Worm (Caenorhabditis elegans) whole organism, L4 larva: ENCODE results near the gene srd-17.
A peak's percentile ranks its signal among the peaks of the same experiment; 100 is the strongest.

Experiments used
- T20F7.1 ChIP-seq: fragments of 200-800 bp; sonication (Bioruptor generic); optimal IDR thresholded peaks from 2 replicates; lab custom pipeline; 2018; ENCODE audit warnings: mild to moderate bottlenecking, missing genetic modification characterization, missing compliant biosample characterization
- T26A8.4 ChIP-seq: fragments of 200-800 bp; sonication (Bioruptor generic); IDR thresholded peaks from 2 replicates; pipeline ENCODE4 v1.3.6; 2022; ENCODE audit warnings: missing genetic modification characterization, missing compliant biosample characterization
- Y5F2A.4 ChIP-seq: fragments of 200-800 bp; sonication (Bioruptor generic); optimal IDR thresholded peaks from 2 replicates; lab custom pipeline; 2018; ENCODE audit warnings: mild to moderate bottlenecking, missing genetic modification characterization, missing compliant biosample characterization
- ZK337.2 ChIP-seq: fragments of 200-800 bp; sonication (Bioruptor generic); IDR thresholded peaks from 2 replicates; pipeline ENCODE4 v1.3.6; 2022; ENCODE audit warnings: missing genetic modification reagents, missing genetic modification characterization, missing compliant biosample characterization
- aha-1 ChIP-seq: fragments of 150-350 bp; peaks from one replicate; lab custom pipeline; 2014; ENCODE audit warnings: missing biosample characterization, missing genetic modification characterization
- arid-1 ChIP-seq: fragments of 200-800 bp; sonication (Bioruptor generic); conservative IDR thresholded peaks from 2 replicates; pipeline ENCODE4 v1.3.6; 2022; ENCODE audit warnings: missing genetic modification reagents, missing genetic modification characterization, missing compliant biosample characterization
- ceh-32 ChIP-seq: sonication (generic microtip); optimal IDR thresholded peaks from 2 replicates; lab custom pipeline; 2016; ENCODE audit warnings: mild to moderate bottlenecking, missing genetic modification characterization, missing compliant biosample characterization; ENCODE audit not compliant: poor library complexity
- ceh-44 ChIP-seq: fragments of 200-800 bp; sonication (Bioruptor generic); IDR thresholded peaks from 2 replicates; pipeline ENCODE4 v1.3.6; 2022; ENCODE audit warnings: missing genetic modification reagents, missing genetic modification characterization, missing compliant biosample characterization
- ceh-62 ChIP-seq: sonication (generic microtip); optimal IDR thresholded peaks from 2 replicates; lab custom pipeline; 2017; ENCODE audit warnings: missing biosample characterization, missing genetic modification characterization
- cey-2 ChIP-seq: sonication (generic microtip); optimal IDR thresholded peaks from 3 replicates; lab custom pipeline; 2017; ENCODE audit warnings: missing genetic modification characterization, mild to moderate bottlenecking, missing compliant biosample characterization, antibody characterized with exemption, borderline replicate concordance; ENCODE audit not compliant: insufficient read depth
- ctbp-1 ChIP-seq: fragments of 200-800 bp; sonication (Bioruptor generic); IDR thresholded peaks from 2 replicates; pipeline ENCODE4 v1.3.6; 2022; ENCODE audit warnings: missing genetic modification reagents, missing genetic modification characterization, missing compliant biosample characterization
- daf-8 ChIP-seq: fragments of 200-800 bp; sonication (Bioruptor generic); IDR thresholded peaks from 2 replicates; pipeline ENCODE4 v1.3.6; 2022; ENCODE audit warnings: missing genetic modification characterization, missing compliant biosample characterization
- dmd-6 ChIP-seq: fragments of 200-800 bp; sonication (Bioruptor generic); IDR thresholded peaks from 2 replicates; pipeline ENCODE4 v1.3.6; 2022; ENCODE audit warnings: missing genetic modification reagents, missing genetic modification characterization, missing compliant biosample characterization
- dmd-9 ChIP-seq: fragments of 200-800 bp; sonication (Bioruptor generic); IDR thresholded peaks from 2 replicates; pipeline ENCODE4 v1.3.6; 2022; ENCODE audit warnings: missing genetic modification reagents, missing genetic modification characterization, missing compliant biosample characterization
- egl-43 ChIP-seq: fragments of 200-800 bp; sonication (Bioruptor generic); IDR thresholded peaks from 2 replicates; pipeline ENCODE4 v1.3.6; 2022; ENCODE audit warnings: missing genetic modification reagents, missing genetic modification characterization, missing compliant biosample characterization
- hif-1 ChIP-seq, 2 experiments: sonication (generic microtip); optimal IDR thresholded peaks; 2 replicates each; lab custom pipeline; 2016 to 2017; ENCODE audit warnings: missing compliant biosample characterization in 2 of 2, missing genetic modification characterization in 2 of 2, missing genetic modification reagents in 2 of 2, missing genotype in 2 of 2, mild to moderate bottlenecking in 1 of 2
- hlh-30 ChIP-seq: sonication (generic microtip); optimal IDR thresholded peaks from 2 replicates; lab custom pipeline; 2017; ENCODE audit warnings: antibody characterized with exemption, mild to moderate bottlenecking, missing genetic modification characterization, missing compliant biosample characterization; ENCODE audit not compliant: insufficient read depth
- lin-1 ChIP-seq: fragments of 200-800 bp; sonication (Bioruptor generic); IDR thresholded peaks from 2 replicates; pipeline ENCODE4 v1.3.6; 2022; ENCODE audit warnings: missing genetic modification reagents, missing genetic modification characterization, missing compliant biosample characterization
- lin-13 ChIP-seq: fragments of 150-350 bp; optimal IDR thresholded peaks from 2 replicates; lab custom pipeline; 2014; ENCODE audit warnings: missing biosample characterization, missing genetic modification reagents, missing genetic modification characterization
- lin-39 ChIP-seq: fragments of 150-350 bp; optimal IDR thresholded peaks from 2 replicates; lab custom pipeline; 2014; ENCODE audit warnings: missing biosample characterization, missing genetic modification reagents, missing genetic modification characterization
- madf-5 ChIP-seq, 2 experiments: fragments of 200-800 bp; sonication (Bioruptor generic); IDR thresholded peaks; 2 replicates each; pipeline ENCODE4 v1.3.6; 2022; ENCODE audit warnings: missing compliant biosample characterization in 2 of 2, missing genetic modification characterization in 2 of 2
- mdl-1 ChIP-seq, 2 experiments: fragments of 150-350 bp in 1 of 2; sonication (generic microtip) in 1 of 2; optimal IDR thresholded peaks; 2 replicates each; lab custom pipeline; 2014 to 2017; ENCODE audit warnings: missing biosample characterization in 2 of 2, missing genetic modification characterization in 2 of 2
- mep-1 ChIP-seq: fragments of 150-350 bp; sonication (generic microtip); optimal IDR thresholded peaks from 3 replicates; lab custom pipeline; 2014; ENCODE audit warnings: missing biosample characterization, missing genetic modification characterization
- mxl-2 ChIP-seq: fragments of 200-800 bp; sonication (Bioruptor generic); conservative IDR thresholded peaks from 2 replicates; pipeline ENCODE4 v1.3.6; 2022; ENCODE audit warnings: missing genetic modification reagents, missing genetic modification characterization, missing compliant biosample characterization
- mxl-3 ChIP-seq: fragments of 200-800 bp; sonication (Bioruptor generic); optimal IDR thresholded peaks from 2 replicates; lab custom pipeline; 2018; ENCODE audit warnings: mild to moderate bottlenecking, missing genetic modification characterization, missing compliant biosample characterization
- nhr-102 ChIP-seq: sonication (generic microtip); optimal IDR thresholded peaks from 2 replicates; lab custom pipeline; 2016; ENCODE audit warnings: mild to moderate bottlenecking, missing genetic modification characterization, moderate library complexity, missing compliant biosample characterization
- nhr-237 ChIP-seq: sonication (generic microtip); optimal IDR thresholded peaks from 2 replicates; lab custom pipeline; 2017; ENCODE audit warnings: missing biosample characterization, missing genetic modification characterization
- nhr-28 ChIP-seq: fragments of 150-350 bp; optimal IDR thresholded peaks from 2 replicates; lab custom pipeline; 2014; ENCODE audit warnings: missing biosample characterization, missing genetic modification characterization
- nhr-6 ChIP-seq: fragments of 150-350 bp; optimal IDR thresholded peaks from 2 replicates; lab custom pipeline; 2014; ENCODE audit warnings: missing biosample characterization, missing genetic modification characterization
- nhr-76 ChIP-seq: fragments of 150-350 bp; optimal IDR thresholded peaks from 2 replicates; lab custom pipeline; 2014; ENCODE audit warnings: missing biosample characterization, missing genetic modification characterization
- nhr-77 ChIP-seq: fragments of 150-350 bp; optimal IDR thresholded peaks from 2 replicates; lab custom pipeline; 2014; ENCODE audit warnings: missing biosample characterization, missing genetic modification characterization
- php-3 ChIP-seq: fragments of 200-800 bp; sonication (Bioruptor generic); IDR thresholded peaks from 2 replicates; pipeline ENCODE4 v1.3.6; 2022; ENCODE audit warnings: missing genetic modification reagents, missing genetic modification characterization, missing compliant biosample characterization
- pqm-1 ChIP-seq: sonication (generic microtip); optimal IDR thresholded peaks from 2 replicates; lab custom pipeline; 2017; ENCODE audit warnings: missing biosample characterization, missing genetic modification characterization
- saeg-2 ChIP-seq: fragments of 200-800 bp; sonication (Bioruptor generic); IDR thresholded peaks from 2 replicates; pipeline ENCODE4 v1.3.6; 2022; ENCODE audit warnings: missing genetic modification reagents, missing genetic modification characterization, missing compliant biosample characterization
- sdz-12 ChIP-seq: fragments of 200-800 bp; sonication (Bioruptor generic); optimal IDR thresholded peaks from 2 replicates; lab custom pipeline; 2018; ENCODE audit warnings: mild to moderate bottlenecking, missing genetic modification characterization, missing compliant biosample characterization
- snpc-4 ChIP-seq: fragments of 150-350 bp; optimal IDR thresholded peaks from 2 replicates; lab custom pipeline; 2014; ENCODE audit warnings: missing biosample characterization, missing genetic modification characterization
- unc-39 ChIP-seq: sonication (generic microtip); optimal IDR thresholded peaks from 2 replicates; lab custom pipeline; 2017; ENCODE audit warnings: missing biosample characterization, missing genetic modification characterization
- unc-62 ChIP-seq, 3 experiments: fragments of 150-350 bp in 1 of 3; sonication (generic microtip); optimal IDR thresholded peaks in 2 of 3; peaks in 1 of 3; 1 replicate in 1 of 3; 2 replicates in 2 of 3; lab custom pipeline; 2014 to 2017; ENCODE audit warnings: missing biosample characterization in 3 of 3, missing genetic modification characterization in 3 of 3, missing genetic modification reagents in 3 of 3, missing genotype in 1 of 3
- zip-2 ChIP-seq: fragments of 150-350 bp; optimal IDR thresholded peaks from 2 replicates; lab custom pipeline; 2014; ENCODE audit warnings: missing biosample characterization, missing genetic modification characterization
- ztf-11 ChIP-seq: fragments of 150-350 bp; optimal IDR thresholded peaks from 2 replicates; lab custom pipeline; 2014; ENCODE audit warnings: missing biosample characterization, missing genetic modification characterization

srd-17 gene

DNA sequence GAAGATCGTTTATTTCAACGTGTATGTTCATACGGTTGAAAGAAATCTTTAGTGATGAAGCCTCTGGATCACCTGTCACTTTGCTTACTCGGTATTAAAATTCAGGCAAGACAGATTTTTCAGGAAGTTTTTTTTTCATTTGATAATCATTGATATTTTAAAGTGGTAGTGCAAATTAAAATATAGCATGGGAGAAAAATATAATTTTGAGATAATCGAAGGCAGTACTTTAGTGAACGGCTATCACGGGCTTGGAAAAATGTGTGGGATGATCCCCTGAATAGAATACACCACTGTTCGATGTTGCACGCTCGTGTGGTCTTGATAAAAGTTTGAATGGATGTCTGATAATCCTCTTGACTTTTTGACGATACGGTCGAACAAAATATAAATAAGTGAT is 5.1 kb downstream of the srd-17 start:
- TF ChIP-seq unc-62 (GFP tag; optimal IDR thresholded peaks at IDR 0.05 in 1 of 2; lab: Kevin White, UChicago), result peak in 1 of 2 experiments; percentile 96
- TF ChIP-seq unc-62 (tag; optimal IDR thresholded peaks at IDR 0.05; lab: Kevin White, UChicago), result no peak
- TF ChIP-seq mxl-3, result no peak
- no peak for TF ChIP-seq hlh-30 (tag; lab: Kevin White, UChicago)
- no peak for TF ChIP-seq dmd-9 (GFP tag; lab: Robert Waterston, UW)
- TF ChIP-seq ZK337.2 (GFP tag; lab: Robert Waterston, UW), result no peak
- TF ChIP-seq nhr-102, result no peak
- TF ChIP-seq, all 104 proteins: peak for 1

DNA sequence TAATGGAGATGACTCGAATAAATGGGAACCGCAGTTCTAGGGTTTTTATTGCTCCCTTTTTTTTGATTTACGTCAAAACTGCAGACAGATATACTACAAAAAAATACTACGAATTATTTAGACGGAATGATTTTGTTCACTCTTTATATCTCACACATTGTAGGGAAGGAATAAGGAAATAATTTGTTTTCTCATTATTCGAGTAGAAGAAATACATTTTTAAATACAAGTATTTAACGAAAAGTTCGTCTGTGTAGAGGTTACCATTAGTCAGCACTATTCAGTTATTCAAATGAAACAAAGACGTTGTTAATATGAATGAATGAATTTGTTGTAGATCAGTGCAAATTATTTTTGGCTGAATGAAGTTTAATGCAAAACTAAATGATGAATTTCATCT is 5.8 kb downstream of the srd-17 start, which contains the start of gene srd-18:
TSS of gene srd-18 (minus strand) at position 101 of the 400 bp plus-strand sequence.
- TF ChIP-seq T26A8.4 (GFP tag; lab: Robert Waterston, UW) (no peak), lin-39 (no peak), daf-8 (GFP tag; lab: Robert Waterston, UW) (no peak), sdz-12 (no peak), nhr-237 (tag; lab: Kevin White, UChicago) (no peak), ceh-32 (tag; lab: Kevin White, UChicago) (no peak), snpc-4 (tag; lab: Kevin White, UChicago) (no peak)

DNA sequence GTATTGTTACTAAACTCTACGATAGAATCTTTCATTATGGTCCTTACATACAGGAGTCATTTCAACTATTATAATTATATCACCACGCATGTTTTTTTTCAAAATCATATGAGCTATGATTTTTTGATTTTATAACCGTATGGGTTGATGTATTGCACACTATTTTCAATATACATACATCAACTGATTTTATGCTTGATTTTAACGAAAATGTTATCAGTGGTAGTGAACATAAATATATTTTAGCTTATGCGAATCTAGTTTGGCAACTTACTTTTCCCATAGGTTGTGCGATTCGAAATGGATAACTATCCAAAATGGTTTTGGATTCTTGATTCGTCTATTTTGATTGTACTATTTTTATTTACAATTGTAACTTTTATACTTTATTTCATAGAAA is 8.9 kb downstream of the srd-17 start, which contains the start of gene srv-10:
TSS of gene srv-10 (plus strand) at position 301 of the 400 bp plus-strand sequence.
- no peak for TF ChIP-seq mxl-2 (GFP tag; lab: Robert Waterston, UW)
- no peak for TF ChIP-seq ztf-11 (tag; lab: Kevin White, UChicago)
- no peak for TF ChIP-seq pqm-1 (tag; lab: Kevin White, UChicago)
- no peak for TF ChIP-seq saeg-2 (GFP tag; lab: Robert Waterston, UW)
- no peak for TF ChIP-seq hif-1 (tag; optimal IDR thresholded peaks at IDR 0.05; lab: Kevin White, UChicago)
- TF ChIP-seq egl-43 (GFP tag; lab: Robert Waterston, UW), result no peak
- TF ChIP-seq arid-1 (GFP tag; lab: Robert Waterston, UW), result no peak
- TF ChIP-seq mdl-1 (tag; optimal IDR thresholded peaks at IDR 0.05; lab: Kevin White, UChicago), result no peak
- no peak for TF ChIP-seq nhr-6
- TF ChIP-seq Y5F2A.4 (GFP tag; lab: Kevin White, UChicago), result no peak
- no peak for TF ChIP-seq madf-5 (GFP tag; IDR thresholded peaks at IDR 0.05; lab: Robert Waterston, UW)
- no peak for TF ChIP-seq cey-2
- TF ChIP-seq ceh-44 (GFP tag; lab: Robert Waterston, UW), result no peak
- no peak for TF ChIP-seq php-3 (GFP tag; lab: Robert Waterston, UW)
- no peak for TF ChIP-seq zip-2 (tag; lab: Kevin White, UChicago)
- no peak for TF ChIP-seq ceh-32 (tag; lab: Kevin White, UChicago)
- TF ChIP-seq dmd-6 (GFP tag; lab: Robert Waterston, UW), result no peak
- TF ChIP-seq, all 104 proteins: peak for 0

ce11 chrV:13423045-13423444 is 9.5 kb downstream of the srd-17 start, which contains the start of gene srv-9:
TSS of gene srv-9 (minus strand) at chrV:13423145.
- TF ChIP-seq aha-1 (tag; lab: Kevin White, UChicago), result peak; percentile 44
- no peak for TF ChIP-seq lin-1
- TF ChIP-seq snpc-4 (tag; lab: Kevin White, UChicago), result no peak

- TF ChIP-seq dmd-6 (GFP tag; lab: Robert Waterston, UW) (peak; percentile 80), nhr-77 (tag; lab: Kevin White, UChicago) (peak; percentile 37), dmd-9 (GFP tag; lab: Robert Waterston, UW) (no peak), daf-8 (GFP tag; lab: Robert Waterston, UW) (no peak), unc-39 (no peak), lin-13 (GFP tag; lab: Kevin White, UChicago) (no peak), ctbp-1 (GFP tag; lab: Robert Waterston, UW) (no peak), ceh-62 (tag; lab: Kevin White, UChicago) (no peak), pqm-1 (tag; lab: Kevin White, UChicago) (peak; percentile 99), nhr-28 (tag; lab: Kevin White, UChicago) (peak; percentile 59), T20F7.1 (peak; percentile 16), mep-1 (no peak), aha-1 (tag; lab: Kevin White, UChicago) (no peak), nhr-76 (tag; lab: Kevin White, UChicago) (no peak)
These were observed 10.8 kb downstream of the srd-17 start for ce11 chrV:13421697-13422096.
